Worm (Caenorhabditis elegans): ENCODE measurements around the gene tat-6.

ce11 chrV:3128803-3129202, at the start of gene tat-6:
- no peak for TF ChIP-seq lsy-2 (tag; optimal IDR thresholded peaks at IDR 0.05)
- no peak for TF ChIP-seq fos-1 (tag; optimal IDR thresholded peaks at IDR 0.05)
- no peak for TF ChIP-seq unc-62 (GFP tag; optimal IDR thresholded peaks at IDR 0.05)
- TF ChIP-seq ama-1 (optimal IDR thresholded peaks at IDR 0.05), result no peak
- TF ChIP-seq egl-27 (tag; optimal IDR thresholded peaks at IDR 0.05), result no peak
- no peak for TF ChIP-seq nhr-21 (tag; optimal IDR thresholded peaks at IDR 0.05)
- TF ChIP-seq ceh-16 (tag; optimal IDR thresholded peaks at IDR 0.05), result no peak
- no peak for TF ChIP-seq nhr-12 (tag; optimal IDR thresholded peaks at IDR 0.05)
- TF ChIP-seq R02D3.7 (tag; optimal IDR thresholded peaks at IDR 0.05), result no peak
- TF ChIP-seq ztf-1 (GFP tag; conservative IDR thresholded peaks at IDR 0.05), result no peak
- TF ChIP-seq nhr-11 (tag; optimal IDR thresholded peaks at IDR 0.05), result no peak
- TF ChIP-seq mbf-1 (tag; optimal IDR thresholded peaks at IDR 0.05), result no peak

Data from whole organism, L2 larva.